Fruit fly (Drosophila melanogaster): ENCODE measurements around the gene PGRP-SA.

Gene PGRP-SA

DNA sequence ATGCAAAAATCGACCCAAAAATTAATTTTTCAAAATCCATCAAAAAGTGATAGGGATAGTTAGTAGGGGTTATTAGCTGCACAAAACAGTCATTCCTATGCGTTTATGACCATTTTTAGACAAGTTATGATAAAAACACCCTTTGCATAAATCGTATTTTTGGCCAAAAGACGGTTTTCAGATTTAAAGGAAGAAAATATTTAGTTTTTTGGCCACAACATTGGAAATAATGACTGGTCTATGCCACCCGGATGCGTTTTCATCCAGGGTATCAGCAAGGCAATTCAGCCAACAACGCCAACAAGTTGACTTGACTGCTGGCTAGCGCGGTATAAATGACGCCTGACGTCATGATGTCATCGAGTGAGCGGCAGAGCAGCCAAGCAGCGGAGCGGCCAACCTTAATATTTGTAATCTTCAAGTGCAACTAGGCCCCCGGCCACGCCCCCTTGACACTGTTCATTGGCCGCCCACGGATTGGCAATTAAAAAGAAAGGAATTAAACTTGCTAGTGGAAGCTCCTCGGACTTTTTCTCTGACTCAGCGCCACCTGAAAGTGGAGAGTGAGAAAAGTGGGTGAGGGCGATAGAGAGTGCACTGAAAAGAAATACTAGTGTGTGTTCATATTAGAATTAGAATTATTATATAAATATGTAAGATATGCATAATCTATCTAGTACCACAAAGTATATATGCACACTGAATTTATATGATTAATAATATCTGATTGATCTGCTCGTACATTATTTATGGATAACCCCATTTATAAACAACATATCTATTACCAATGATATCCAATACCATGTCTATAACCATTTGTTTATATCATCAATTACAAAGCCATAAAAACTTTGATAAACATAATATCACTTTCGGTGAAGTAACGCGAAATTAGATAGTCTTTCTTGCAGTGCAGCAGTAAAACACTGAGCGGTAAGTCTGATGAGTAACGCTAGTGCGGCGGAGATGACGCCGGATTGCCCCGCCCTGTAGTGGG is 1.4 kb upstream of the PGRP-SA start:
- no peak for TF ChIP-seq CG1832 (GFP tag; optimal IDR thresholded peaks at IDR 0.05)
- peak; percentile 26 for TF ChIP-seq pho (GFP tag; optimal IDR thresholded peaks at IDR 0.05)
- no peak for TF ChIP-seq Gsc (GFP tag; IDR thresholded peaks at IDR 0.05)
- TF ChIP-seq h (optimal IDR thresholded peaks at IDR 0.05), result no peak
- TF ChIP-seq Aef1 (GFP tag; IDR thresholded peaks at IDR 0.05), result peak; percentile 39
- peak; percentile 6 for TF ChIP-seq shn (GFP tag; optimal IDR thresholded peaks at IDR 0.05)
- no peak for TF ChIP-seq CG34224 (GFP tag; IDR thresholded peaks at IDR 0.05; ENCODE audit: partially characterized antibody)
- no peak for TF ChIP-seq tup (GFP tag; optimal IDR thresholded peaks at IDR 0.05)
- TF ChIP-seq CG32532 (GFP tag; IDR thresholded peaks at IDR 0.05), result peak; percentile 82
- no peak for TF ChIP-seq tio (GFP tag; optimal IDR thresholded peaks at IDR 0.05)
- peak; percentile 91 for TF ChIP-seq Meics (GFP tag; optimal IDR thresholded peaks at IDR 0.05)
- peak; percentile 93 for TF ChIP-seq CG7839 (tag; optimal IDR thresholded peaks at IDR 0.05)
- no peak for TF ChIP-seq grn (GFP tag; optimal IDR thresholded peaks at IDR 0.05)
- peak; percentile 81 for TF ChIP-seq Atf6 (GFP tag; IDR thresholded peaks at IDR 0.05)
- no peak for TF ChIP-seq ERR (GFP tag; optimal IDR thresholded peaks at IDR 0.05)
- TF ChIP-seq Hr39 (optimal IDR thresholded peaks at IDR 0.05), result no peak
- TF ChIP-seq CG9797 (GFP tag; optimal IDR thresholded peaks at IDR 0.05), result no peak
- TF ChIP-seq Atf3 (GFP tag; optimal IDR thresholded peaks at IDR 0.05), result no peak
- no peak for TF ChIP-seq CG17612 (GFP tag; IDR thresholded peaks at IDR 0.05)
- TF ChIP-seq nerfin-2 (GFP tag; IDR thresholded peaks at IDR 0.05; ENCODE audit: partially characterized antibody), result no peak
- TF ChIP-seq Six4 (GFP tag; optimal IDR thresholded peaks at IDR 0.05), result peak; percentile 68
- no peak for TF ChIP-seq sna (GFP tag; IDR thresholded peaks at IDR 0.05; ENCODE audit: partially characterized antibody)
- TF ChIP-seq dmrt99B (tag; optimal IDR thresholded peaks at IDR 0.05), result peak; percentile 94
- TF ChIP-seq CG2116 (GFP tag; optimal IDR thresholded peaks at IDR 0.05), result peak; percentile 54
- no peak for TF ChIP-seq GATAe (GFP tag; conservative IDR thresholded peaks at IDR 0.05)
- peak; percentile 58 for TF ChIP-seq Jarid2 (GFP tag; optimal IDR thresholded peaks at IDR 0.05)
- peak in 1 of 2 experiments; percentile 94 for TF ChIP-seq Hr51 (GFP tag; optimal IDR thresholded peaks at IDR 0.05)
- peak in 1 of 3 experiments; percentile 64 for TF ChIP-seq lola (GFP tag; optimal IDR thresholded peaks at IDR 0.05)
- TF ChIP-seq CG17912 (GFP tag; optimal IDR thresholded peaks at IDR 0.05), result no peak
- TF ChIP-seq wor (GFP tag; IDR thresholded peaks at IDR 0.05), result peak; percentile 69
- peak; percentile 48; the same call in 1 of the 2 replicates for TF ChIP-seq ranshi (GFP tag; IDR thresholded peaks at IDR 0.05)
- TF ChIP-seq CG6254 (GFP tag; optimal IDR thresholded peaks at IDR 0.05), result peak; percentile 29
- peak; percentile 84 for TF ChIP-seq Nf-YC (tag; optimal IDR thresholded peaks at IDR 0.05)
- peak; percentile 33 for TF ChIP-seq CG31365 (tag; optimal IDR thresholded peaks at IDR 0.05)
- TF ChIP-seq gcm (GFP tag; optimal IDR thresholded peaks at IDR 0.05), result peak; percentile 81
- peak; percentile 18 for TF ChIP-seq Max (GFP tag; optimal IDR thresholded peaks at IDR 0.05)
- TF ChIP-seq CG12942 (GFP tag; optimal IDR thresholded peaks at IDR 0.05), result peak; percentile 56
- TF ChIP-seq CG10366 (GFP tag; IDR thresholded peaks at IDR 0.05), result peak; percentile 59
- TF ChIP-seq CG13624 (GFP tag; optimal IDR thresholded peaks at IDR 0.05), result peak; percentile 27
- no peak for TF ChIP-seq Rx (GFP tag; IDR thresholded peaks at IDR 0.05)
- TF ChIP-seq H2.0 (GFP tag; IDR thresholded peaks at IDR 0.05), result peak; percentile 58; the same call in 1 of the 2 replicates
- peak; percentile 85 for TF ChIP-seq CG4328 (GFP tag; optimal IDR thresholded peaks at IDR 0.05)
- peak; percentile 42 for TF ChIP-seq E2f1 (GFP tag; IDR thresholded peaks at IDR 0.05)
- TF ChIP-seq pnt (GFP tag; optimal IDR thresholded peaks at IDR 0.05), result peak; percentile 15
- TF ChIP-seq BtbVII (GFP tag; optimal IDR thresholded peaks at IDR 0.05), result peak; percentile 88
- peak; percentile 47; the same call in 1 of the 2 replicates for TF ChIP-seq ssp (GFP tag; IDR thresholded peaks at IDR 0.05)
- peak; percentile 62 for TF ChIP-seq Taf1 (GFP tag; IDR thresholded peaks at IDR 0.05)
- TF ChIP-seq CG8478 (optimal IDR thresholded peaks at IDR 0.05), result no peak
- peak; percentile 4 for TF ChIP-seq Side (GFP tag; optimal IDR thresholded peaks at IDR 0.05)
